Worm (Caenorhabditis elegans): Measurements from ENCODE around the gene F09E5.12.

DNA sequence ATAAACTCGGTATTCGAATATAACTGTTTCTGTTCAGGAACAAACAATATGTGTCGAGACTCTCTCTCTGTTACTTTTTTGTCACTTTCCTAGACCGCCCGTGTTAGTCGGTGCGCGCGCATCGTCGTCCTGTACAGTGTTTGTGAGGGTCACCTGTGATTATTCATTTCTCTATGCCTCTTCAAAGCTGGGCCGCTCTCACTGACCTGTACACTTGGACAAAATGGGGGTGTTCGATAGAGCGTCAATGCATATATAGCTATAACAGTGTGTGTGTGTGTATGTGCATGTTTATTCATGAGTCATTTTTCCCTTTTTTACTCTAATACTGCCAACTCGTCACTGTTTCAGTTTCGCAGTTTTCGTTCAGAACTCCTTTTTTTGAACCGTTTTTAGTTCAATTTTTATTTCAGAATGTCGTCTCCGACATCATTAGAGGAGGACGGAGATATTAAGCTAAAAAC, 9.1 kb upstream of the F09E5.12 start, which contains the start of gene pkc-3:
- TF ChIP-seq pha-4 (tag; optimal IDR thresholded peaks at IDR 0.05) (no peak), unc-86 (tag; optimal IDR thresholded peaks at IDR 0.05) (no peak), ama-1 (optimal IDR thresholded peaks at IDR 0.05) (peak; percentile 43), pqm-1 (tag; optimal IDR thresholded peaks at IDR 0.05) (no peak), ceh-2 (tag; optimal IDR thresholded peaks at IDR 0.05) (peak; percentile 9), ttx-3 (tag; optimal IDR thresholded peaks at IDR 0.05) (no peak), sox-4 (tag; optimal IDR thresholded peaks at IDR 0.05) (no peak), ceh-24 (tag; optimal IDR thresholded peaks at IDR 0.05) (no peak), Y22D7AL.16 (tag; optimal IDR thresholded peaks at IDR 0.05) (no peak), dmd-4 (tag; optimal IDR thresholded peaks at IDR 0.05; ENCODE audit: borderline replicate concordance) (no peak), nfya-1 (tag; optimal IDR thresholded peaks at IDR 0.05) (peak; percentile 34), rnt-1 (tag; optimal IDR thresholded peaks at IDR 0.05) (no peak)

All from whole organism, late embryonic.